Worm (Caenorhabditis elegans) whole organism, L1 larva: ENCODE results near the gene C47D12.5.
A peak's percentile ranks its signal among the peaks of the same experiment; 100 is the strongest.

ENCODE experiments used
- C34B4.2 ChIP-seq: sonication (generic microtip); optimal IDR thresholded peaks from 2 replicates; lab custom pipeline; 2017; ENCODE audit warnings: mild to moderate bottlenecking, missing genetic modification characterization, missing compliant biosample characterization
- F16B12.6 ChIP-seq: fragments of 150-350 bp; optimal IDR thresholded peaks from 2 replicates; lab custom pipeline; 2014; ENCODE audit warnings: missing biosample characterization, missing genetic modification characterization
- Y116A8C.19 ChIP-seq: sonication (generic microtip); optimal IDR thresholded peaks from 2 replicates; lab custom pipeline; 2016; ENCODE audit warnings: missing compliant biosample characterization, missing genetic modification characterization, borderline replicate concordance
- aha-1 ChIP-seq: fragments of 150-350 bp; optimal IDR thresholded peaks from 2 replicates; lab custom pipeline; 2014; ENCODE audit warnings: missing biosample characterization, missing genetic modification characterization
- ceh-63 ChIP-seq: fragments of 200-800 bp; sonication (Bioruptor generic); optimal IDR thresholded peaks from 2 replicates; lab custom pipeline; 2018; ENCODE audit warnings: mild to moderate bottlenecking, missing genetic modification characterization, missing compliant biosample characterization
- ceh-88 ChIP-seq: fragments of 200-800 bp; sonication (Bioruptor generic); IDR thresholded peaks from 2 replicates; pipeline ENCODE4 v1.3.6; 2022; ENCODE audit warnings: missing genetic modification characterization, missing compliant biosample characterization
- ces-1 ChIP-seq: fragments of 150-350 bp; optimal IDR thresholded peaks from 2 replicates; lab custom pipeline; 2014; ENCODE audit warnings: missing biosample characterization, missing genetic modification reagents, missing genetic modification characterization
- dsc-1 ChIP-seq: sonication (generic microtip); optimal IDR thresholded peaks from 2 replicates; lab custom pipeline; 2016; ENCODE audit warnings: mild to moderate bottlenecking, missing genetic modification characterization, missing compliant biosample characterization
- efl-1 ChIP-seq, 4 experiments: fragments of 150-350 bp; optimal IDR thresholded peaks in 3 of 4; peaks in 1 of 4; 1 replicate in 1 of 4; 2 replicates in 3 of 4; lab custom pipeline; 2014; ENCODE audit warnings: missing biosample characterization in 2 of 4, missing genetic modification characterization in 2 of 4, missing genetic modification reagents in 2 of 4
- egl-13 ChIP-seq: sonication (generic microtip); optimal IDR thresholded peaks from 2 replicates; lab custom pipeline; 2016; ENCODE audit warnings: missing genotype, missing genetic modification reagents, missing genetic modification characterization, missing compliant biosample characterization
- elt-2 ChIP-seq: sonication (generic microtip); optimal IDR thresholded peaks from 2 replicates; lab custom pipeline; 2016; ENCODE audit warnings: missing genetic modification characterization, mild to moderate bottlenecking, inconsistent platforms, missing compliant biosample characterization, missing genetic modification reagents
- elt-3 ChIP-seq, 6 experiments: fragments of 150-350 bp in 1 of 6; sonication (generic microtip); optimal IDR thresholded peaks; 2 replicates each; lab custom pipeline; 2017 to 2018; ENCODE audit warnings: missing biosample characterization in 6 of 6, missing genetic modification characterization in 6 of 6, inconsistent platforms in 1 of 6
- fkh-4 ChIP-seq: sonication (generic microtip); optimal IDR thresholded peaks from 2 replicates; lab custom pipeline; 2016; ENCODE audit warnings: missing compliant biosample characterization, missing genetic modification characterization, borderline replicate concordance
- fkh-8 ChIP-seq: sonication (generic microtip); optimal IDR thresholded peaks from 2 replicates; lab custom pipeline; 2016; ENCODE audit warnings: mild to moderate bottlenecking, missing genetic modification characterization, missing compliant biosample characterization
- fos-1 ChIP-seq: fragments of 150-350 bp; optimal IDR thresholded peaks from 2 replicates; lab custom pipeline; 2014; ENCODE audit warnings: missing biosample characterization, missing genetic modification characterization
- grh-1 ChIP-seq: fragments of 200-800 bp; sonication (Bioruptor generic); IDR thresholded peaks from 2 replicates; pipeline ENCODE4 v1.3.6; 2022; ENCODE audit warnings: missing genetic modification reagents, missing genetic modification characterization, missing compliant biosample characterization
- hlh-17 ChIP-seq: fragments of 200-800 bp; sonication (Bioruptor generic); optimal IDR thresholded peaks from 2 replicates; lab custom pipeline; 2018; ENCODE audit warnings: missing genetic modification characterization, mild to moderate bottlenecking, missing compliant biosample characterization, moderate library complexity, borderline replicate concordance
- hpl-2 ChIP-seq: fragments of 150-350 bp; optimal IDR thresholded peaks from 2 replicates; lab custom pipeline; 2014; ENCODE audit warnings: missing biosample characterization, missing genetic modification reagents, missing genetic modification characterization
- irx-1 ChIP-seq: sonication (generic microtip); optimal IDR thresholded peaks from 2 replicates; lab custom pipeline; 2016; ENCODE audit warnings: missing genetic modification characterization, missing compliant biosample characterization
- jun-1 ChIP-seq: fragments of 150-350 bp; optimal IDR thresholded peaks from 2 replicates; lab custom pipeline; 2014; ENCODE audit warnings: missing biosample characterization, missing genetic modification reagents, missing genetic modification characterization
- lin-35 ChIP-seq, 2 experiments: fragments of 150-350 bp; optimal IDR thresholded peaks; 2 replicates each; lab custom pipeline; 2014; ENCODE audit warnings: missing biosample characterization in 2 of 2, missing genetic modification characterization in 2 of 2, missing genetic modification reagents in 2 of 2
- lir-3 ChIP-seq: sonication (generic microtip); optimal IDR thresholded peaks from 2 replicates; lab custom pipeline; 2016; ENCODE audit warnings: mild to moderate bottlenecking, missing genetic modification characterization, moderate library complexity, missing compliant biosample characterization; ENCODE audit not compliant: poor library complexity
- lsy-2 ChIP-seq, 2 experiments: fragments of 150-350 bp; optimal IDR thresholded peaks; 2 replicates each; lab custom pipeline; 2014; ENCODE audit warnings: missing biosample characterization in 2 of 2, missing genetic modification characterization in 2 of 2
- mab-9 ChIP-seq: fragments of 200-800 bp; sonication (Bioruptor generic); IDR thresholded peaks from 2 replicates; pipeline ENCODE4 v1.3.6; 2022; ENCODE audit warnings: missing genetic modification reagents, missing genetic modification characterization, missing compliant biosample characterization
- mef-2 ChIP-seq: fragments of 150-350 bp; optimal IDR thresholded peaks from 2 replicates; lab custom pipeline; 2014; ENCODE audit warnings: missing biosample characterization, missing genetic modification characterization
- mep-1 ChIP-seq: fragments of 150-350 bp; optimal IDR thresholded peaks from 2 replicates; lab custom pipeline; 2014; ENCODE audit warnings: missing biosample characterization, missing genetic modification characterization
- nhr-12 ChIP-seq: sonication (generic microtip); optimal IDR thresholded peaks from 2 replicates; lab custom pipeline; 2017; ENCODE audit warnings: missing biosample characterization, missing genetic modification characterization
- nhr-19 ChIP-seq: fragments of 200-800 bp; sonication (Bioruptor generic); conservative IDR thresholded peaks from 2 replicates; pipeline ENCODE4 v1.3.6; 2022; ENCODE audit warnings: missing genetic modification characterization, missing compliant biosample characterization
- nhr-20 ChIP-seq: sonication (generic microtip); optimal IDR thresholded peaks from 2 replicates; lab custom pipeline; 2016; ENCODE audit warnings: mild to moderate bottlenecking, missing genetic modification characterization, missing compliant biosample characterization
- nhr-28 ChIP-seq: fragments of 150-350 bp; optimal IDR thresholded peaks from 2 replicates; lab custom pipeline; 2014; ENCODE audit warnings: missing biosample characterization, missing genetic modification characterization
- nhr-47 ChIP-seq: sonication (generic microtip); optimal IDR thresholded peaks from 2 replicates; lab custom pipeline; 2016; ENCODE audit warnings: mild to moderate bottlenecking, missing genetic modification characterization, moderate library complexity, missing compliant biosample characterization
- nhr-71 ChIP-seq: sonication (generic microtip); optimal IDR thresholded peaks from 2 replicates; lab custom pipeline; 2016; ENCODE audit warnings: mild to moderate bottlenecking, missing genetic modification characterization, moderate library complexity, missing compliant biosample characterization
- nhr-76 ChIP-seq: sonication (generic microtip); optimal IDR thresholded peaks from 2 replicates; lab custom pipeline; 2017; ENCODE audit warnings: missing biosample characterization, missing genetic modification characterization
- nhr-77 ChIP-seq: fragments of 150-350 bp; optimal IDR thresholded peaks from 2 replicates; lab custom pipeline; 2014; ENCODE audit warnings: missing biosample characterization, missing genetic modification characterization
- nhr-85 ChIP-seq: sonication (generic microtip); peaks from one replicate; lab custom pipeline; 2016; ENCODE audit warnings: missing genetic modification characterization, inconsistent platforms, missing compliant biosample characterization
- nhr-90 ChIP-seq: sonication (generic microtip); optimal IDR thresholded peaks from 2 replicates; lab custom pipeline; 2016; ENCODE audit warnings: mild to moderate bottlenecking, missing genetic modification characterization, missing compliant biosample characterization; ENCODE audit not compliant: poor library complexity
- pag-3 ChIP-seq: sonication (generic microtip); optimal IDR thresholded peaks from 2 replicates; lab custom pipeline; 2017; ENCODE audit warnings: missing genetic modification characterization, mild to moderate bottlenecking, missing compliant biosample characterization, antibody characterized with exemption, borderline replicate concordance; ENCODE audit not compliant: insufficient read depth
- pqm-1 ChIP-seq: sonication (generic microtip); optimal IDR thresholded peaks from 3 replicates; lab custom pipeline; 2017; ENCODE audit warnings: missing biosample characterization, missing genetic modification characterization
- rnt-1 ChIP-seq: sonication (generic microtip); optimal IDR thresholded peaks from 2 replicates; lab custom pipeline; 2016; ENCODE audit warnings: mild to moderate bottlenecking, missing genetic modification characterization, moderate library complexity, missing compliant biosample characterization
- sptf-1 ChIP-seq: fragments of 150-350 bp; optimal IDR thresholded peaks from 2 replicates; lab custom pipeline; 2014; ENCODE audit warnings: missing biosample characterization, missing genetic modification characterization
- sup-37 ChIP-seq: fragments of 200-800 bp; sonication (Bioruptor generic); optimal IDR thresholded peaks from 2 replicates; lab custom pipeline; 2018; ENCODE audit warnings: mild to moderate bottlenecking, missing genetic modification characterization, missing compliant biosample characterization
- swsn-7 ChIP-seq: sonication (generic microtip); optimal IDR thresholded peaks from 2 replicates; lab custom pipeline; 2016; ENCODE audit warnings: missing genetic modification characterization, missing compliant biosample characterization
- unc-30 ChIP-seq: sonication (generic microtip); optimal IDR thresholded peaks from 2 replicates; lab custom pipeline; 2017; ENCODE audit warnings: missing biosample characterization, missing genetic modification characterization
- unc-62 ChIP-seq: fragments of 150-350 bp; optimal IDR thresholded peaks from 2 replicates; lab custom pipeline; 2014; ENCODE audit warnings: missing biosample characterization, missing genetic modification reagents, missing genetic modification characterization
- xbp-1 ChIP-seq: sonication (generic microtip); optimal IDR thresholded peaks from 2 replicates; lab custom pipeline; 2016; ENCODE audit warnings: missing genetic modification characterization, missing compliant biosample characterization
- zag-1 ChIP-seq: fragments of 150-350 bp; optimal IDR thresholded peaks from 2 replicates; lab custom pipeline; 2014; ENCODE audit warnings: missing biosample characterization, missing genetic modification characterization
- zip-4 ChIP-seq: fragments of 200-800 bp; sonication (Bioruptor generic); optimal IDR thresholded peaks from 2 replicates; lab custom pipeline; 2018; ENCODE audit warnings: mild to moderate bottlenecking, missing genetic modification characterization, moderate library complexity, missing compliant biosample characterization
- ztf-11 ChIP-seq, 2 experiments: sonication (generic microtip); optimal IDR thresholded peaks; 2 replicates each; lab custom pipeline; 2016 to 2017; ENCODE audit warnings: missing genetic modification characterization in 2 of 2, missing biosample characterization in 1 of 2, missing compliant biosample characterization in 1 of 2
- ztf-4 ChIP-seq: fragments of 150-350 bp; optimal IDR thresholded peaks from 2 replicates; lab custom pipeline; 2014; ENCODE audit warnings: missing biosample characterization, missing genetic modification characterization

C47D12.5 gene

DNA sequence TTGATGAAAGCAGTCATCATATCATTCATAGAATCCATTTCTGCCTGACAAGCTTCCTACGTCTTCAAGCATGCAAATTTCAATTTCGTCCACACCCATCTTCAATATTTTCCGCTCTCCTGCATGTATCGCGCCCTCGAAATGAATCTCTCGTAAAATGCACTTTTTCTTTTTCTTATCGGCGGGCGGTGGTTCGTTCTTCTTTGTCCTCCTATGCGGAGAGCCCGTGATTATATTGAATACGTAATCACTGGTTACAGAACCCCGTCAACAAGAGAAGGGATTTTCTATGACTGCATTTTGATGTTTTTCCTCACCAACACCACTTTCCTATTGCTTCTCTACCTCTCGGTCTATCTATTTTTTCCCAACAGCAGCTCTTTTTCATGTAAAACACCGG is 48.5 kb downstream of the C47D12.5 start:
- TF ChIP-seq ceh-88 (GFP tag; lab: Robert Waterston, UW) (peak; percentile 29; the same call in 1 of the 2 replicates), fkh-8 (tag; lab: Kevin White, UChicago) (peak; percentile 0), ztf-4 (tag; lab: Kevin White, UChicago) (peak; percentile 30), fkh-4 (tag; lab: Kevin White, UChicago) (no peak), ceh-63 (GFP tag; lab: Kevin White, UChicago) (no peak), nhr-47 (tag; lab: Kevin White, UChicago) (no peak), nhr-85 (tag; lab: Kevin White, UChicago) (peak; percentile 67), Y116A8C.19 (tag; lab: Kevin White, UChicago) (no peak)

DNA sequence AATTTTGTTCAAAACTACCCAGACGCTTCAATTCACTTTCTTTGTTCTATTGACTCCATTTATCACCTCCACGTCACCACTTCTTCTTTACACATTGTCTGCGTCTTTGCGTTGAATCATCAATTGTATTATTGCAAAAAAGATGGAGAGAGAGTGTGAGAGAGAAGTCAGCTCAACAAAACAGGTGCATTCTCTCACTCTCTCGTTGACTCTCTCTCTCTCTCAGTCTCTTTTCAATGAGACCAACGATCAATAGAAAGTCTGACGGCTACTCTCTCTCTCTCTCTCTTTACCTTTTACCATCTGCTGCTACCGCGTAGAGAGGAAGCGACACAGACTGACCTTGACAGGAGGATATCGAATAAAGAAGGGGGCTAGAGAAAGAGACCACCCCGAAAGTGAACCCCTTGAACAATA is 49.3 kb downstream of the C47D12.5 start:
- TF ChIP-seq rnt-1 (peak; percentile 90), unc-30 (no peak), pqm-1 (tag; lab: Kevin White, UChicago) (no peak), nhr-19 (GFP tag; lab: Robert Waterston, UW) (peak; percentile 88), unc-62 (no peak), hpl-2 (no peak), elt-2 (tag; lab: Kevin White, UChicago) (no peak), lin-35 (GFP tag; optimal IDR thresholded peaks at IDR 0.05; lab: Kevin White, UChicago) (peak; percentile 65 to 71), elt-3 (tag; optimal IDR thresholded peaks at IDR 0.05; lab: Kevin White, UChicago) (peak in 5 of 6 experiments; percentile 21 to 92 (median 81)), irx-1 (peak; percentile 45), ztf-11 (tag; optimal IDR thresholded peaks at IDR 0.05; lab: Kevin White, UChicago) (peak in 1 of 2 experiments; percentile 30), mef-2 (no peak), jun-1 (tag; lab: Kevin White, UChicago) (peak; percentile 95), grh-1 (GFP tag; lab: Robert Waterston, UW) (peak; percentile 87), pag-3 (tag; lab: Kevin White, UChicago) (no peak), sup-37 (peak; percentile 68), F16B12.6 (no peak), dsc-1 (tag; lab: Kevin White, UChicago) (peak; percentile 88), swsn-7 (peak; percentile 87), nhr-28 (tag; lab: Kevin White, UChicago) (no peak), nhr-20 (peak; percentile 96), nhr-90 (peak; percentile 84), nhr-76 (tag; lab: Kevin White, UChicago) (peak; percentile 49), nhr-12 (tag; lab: Kevin White, UChicago) (no peak), xbp-1 (tag; lab: Kevin White, UChicago) (peak; percentile 88), egl-13 (no peak), aha-1 (tag; lab: Kevin White, UChicago) (no peak), lsy-2 (tag; optimal IDR thresholded peaks at IDR 0.05; lab: Kevin White, UChicago) (peak; percentile 83 to 91), zag-1 (no peak), nhr-77 (tag; lab: Kevin White, UChicago) (peak; percentile 94), hlh-17 (GFP tag; lab: Kevin White, UChicago) (no peak), C34B4.2 (no peak), nhr-71 (tag; lab: Kevin White, UChicago) (peak; percentile 96), mep-1 (tag; lab: Kevin White, UChicago) (peak; percentile 86), efl-1 (optimal IDR thresholded peaks at IDR 0.05; lab: Kevin White, UChicago) (peak; percentile 73 to 80), efl-1 (GFP tag; optimal IDR thresholded peaks at IDR 0.05 in 1 of 2; lab: Kevin White, UChicago) (peak; percentile 30 to 96), lir-3 (tag; lab: Kevin White, UChicago) (peak; percentile 67), sptf-1 (tag; lab: Kevin White, UChicago) (no peak), ces-1 (GFP tag; lab: Kevin White, UChicago) (peak; percentile 55), nhr-47 (tag; lab: Kevin White, UChicago) (peak; percentile 86), fos-1 (peak; percentile 97), zip-4 (GFP tag; lab: Kevin White, UChicago) (no peak), ztf-4 (tag; lab: Kevin White, UChicago) (peak; percentile 91), mab-9 (no peak)
